Fruit fly (Drosophila melanogaster) whole organism, embryonic: ENCODE results near the gene Kmn2.

ENCODE experiments used
- ATbp ChIP-seq: fragments of 200-800 bp; sonication (Bioruptor generic); optimal IDR thresholded peaks from 2 replicates; lab custom pipeline; 2017; ENCODE audit warnings: missing biosample characterization, mild to moderate bottlenecking, missing genetic modification characterization, missing genetic modification reagents
- BtbVII ChIP-seq: fragments of 200-800 bp; sonication (Bioruptor generic); optimal IDR thresholded peaks from 3 replicates; lab custom pipeline; 2017; ENCODE audit warnings: missing biosample characterization, mild to moderate bottlenecking, missing genetic modification characterization
- CG10147 ChIP-seq: fragments of 200-800 bp; sonication (Bioruptor generic); optimal IDR thresholded peaks from 2 replicates; lab custom pipeline; 2019; ENCODE audit warnings: missing biosample characterization, mild to moderate bottlenecking, missing genetic modification characterization, moderate library complexity
- CG12071 ChIP-seq: fragments of 200-800 bp; sonication (Bioruptor generic); optimal IDR thresholded peaks from 3 replicates; lab custom pipeline; 2018; ENCODE audit warnings: missing biosample characterization, mild to moderate bottlenecking, missing genetic modification characterization
- CG1529 ChIP-seq: fragments of 200-800 bp; sonication (Bioruptor generic); optimal IDR thresholded peaks from 3 replicates; lab custom pipeline; 2018; ENCODE audit warnings: missing biosample characterization, missing genetic modification characterization
- CG15601 ChIP-seq: fragments of 200-800 bp; sonication (Bioruptor generic); optimal IDR thresholded peaks from 3 replicates; lab custom pipeline; 2019; ENCODE audit warnings: missing biosample characterization, mild to moderate bottlenecking, missing genetic modification characterization, moderate library complexity
- CG1647 ChIP-seq: fragments of 200-800 bp; sonication (Bioruptor generic); optimal IDR thresholded peaks from 3 replicates; lab custom pipeline; 2016; ENCODE audit warnings: missing biosample characterization, missing genetic modification characterization
- CG16779 ChIP-seq: fragments of 200-800 bp; sonication (Bioruptor generic); IDR thresholded peaks from 2 replicates; pipeline ENCODE4 v1.3.6; 2022; ENCODE audit warnings: missing biosample characterization, missing genetic modification characterization
- CG17186 ChIP-seq: fragments of 200-800 bp; sonication (Bioruptor generic); optimal IDR thresholded peaks from 3 replicates; lab custom pipeline; 2017; ENCODE audit warnings: missing biosample characterization, missing genetic modification reagents, missing genetic modification characterization
- CG17328 ChIP-seq: fragments of 200-800 bp; sonication (Bioruptor generic); IDR thresholded peaks from 2 replicates; pipeline ENCODE4 v1.3.6; 2022; ENCODE audit warnings: missing biosample characterization, missing genetic modification characterization
- CG1832 ChIP-seq: fragments of 200-800 bp; sonication (Bioruptor generic); optimal IDR thresholded peaks from 2 replicates; lab custom pipeline; 2017; ENCODE audit warnings: missing biosample characterization, mild to moderate bottlenecking, missing genetic modification characterization, inconsistent platforms
- CG18764 ChIP-seq: fragments of 200-800 bp; sonication (Bioruptor generic); optimal IDR thresholded peaks from 3 replicates; lab custom pipeline; 2016; ENCODE audit warnings: missing biosample characterization, missing genetic modification characterization
- CG2129 ChIP-seq: fragments of 200-800 bp; sonication (Bioruptor generic); IDR thresholded peaks from 2 replicates; pipeline ENCODE4 v1.3.6; 2022; ENCODE audit warnings: missing biosample characterization, missing genetic modification characterization; ENCODE audit not compliant: partially characterized antibody
- CG30403 ChIP-seq: fragments of 200-800 bp; sonication (Bioruptor generic); optimal IDR thresholded peaks from 3 replicates; lab custom pipeline; 2016; ENCODE audit warnings: missing biosample characterization, missing genetic modification characterization
- CG43689 ChIP-seq: fragments of 200-800 bp; sonication (Bioruptor generic); IDR thresholded peaks from 2 replicates; pipeline ENCODE4 v1.3.6; 2022; ENCODE audit warnings: missing biosample characterization, missing genetic modification characterization
- CG5180 ChIP-seq: fragments of 200-800 bp; sonication (Bioruptor generic); optimal IDR thresholded peaks from 3 replicates; lab custom pipeline; 2017; ENCODE audit warnings: missing biosample characterization, missing genetic modification characterization, mild to moderate bottlenecking, moderate library complexity, missing genetic modification reagents
- CG7745 ChIP-seq: fragments of 200-800 bp; sonication (Bioruptor generic); optimal IDR thresholded peaks from 2 replicates; lab custom pipeline; 2018; ENCODE audit warnings: missing biosample characterization, mild to moderate bottlenecking, missing genetic modification characterization, moderate library complexity
- CG7928 ChIP-seq: fragments of 200-800 bp; sonication (Bioruptor generic); optimal IDR thresholded peaks from 2 replicates; lab custom pipeline; 2017; ENCODE audit warnings: missing biosample characterization, mild to moderate bottlenecking, missing genetic modification characterization
- CG8924 ChIP-seq: fragments of 200-800 bp; optimal IDR thresholded peaks from 3 replicates; lab custom pipeline; 2019; ENCODE audit warnings: missing biosample characterization, mild to moderate bottlenecking, missing genetic modification characterization, moderate library complexity
- CG9876 ChIP-seq: fragments of 200-800 bp; sonication (Bioruptor generic); optimal IDR thresholded peaks from 2 replicates; lab custom pipeline; 2016; ENCODE audit warnings: missing biosample characterization, missing genetic modification characterization
- Camta ChIP-seq: fragments of 200-800 bp; sonication (Bioruptor generic); optimal IDR thresholded peaks from 2 replicates; lab custom pipeline; 2016; ENCODE audit warnings: missing biosample characterization, missing genetic modification characterization
- CkIIα-i1 ChIP-seq: fragments of 200-800 bp; sonication (Bioruptor generic); IDR thresholded peaks from 2 replicates; pipeline ENCODE4 v1.3.6; 2022; ENCODE audit warnings: missing biosample characterization, missing genetic modification characterization
- D19B ChIP-seq: fragments of 200-800 bp; sonication (Bioruptor generic); optimal IDR thresholded peaks from 2 replicates; lab custom pipeline; 2017; ENCODE audit warnings: missing biosample characterization, mild to moderate bottlenecking, missing genetic modification characterization
- Dfd ChIP-seq, 2 experiments: fragments of >200 bp; optimal IDR thresholded peaks; 2 replicates each; lab custom pipeline; 2017; ENCODE audit warnings: missing biosample characterization in 2 of 2, missing genetic modification characterization in 2 of 2
- Dref ChIP-seq: fragments of 200-800 bp; sonication (Bioruptor generic); IDR thresholded peaks from 2 replicates; pipeline ENCODE4 v1.3.6; 2022; ENCODE audit warnings: missing biosample characterization, missing genetic modification characterization
- Ets97D ChIP-seq: fragments of 200-800 bp; sonication (Bioruptor generic); optimal IDR thresholded peaks from 3 replicates; lab custom pipeline; 2016; ENCODE audit warnings: missing biosample characterization, missing genetic modification characterization
- Gsc ChIP-seq: fragments of 200-800 bp; sonication (Bioruptor generic); IDR thresholded peaks from 2 replicates; pipeline ENCODE4 v1.3.6; 2022; ENCODE audit warnings: missing biosample characterization, missing genetic modification characterization
- MESR4 ChIP-seq: fragments of 200-800 bp; sonication (Bioruptor generic); optimal IDR thresholded peaks from 2 replicates; lab custom pipeline; 2018; ENCODE audit warnings: missing biosample characterization, mild to moderate bottlenecking, missing genetic modification characterization, moderate library complexity
- NC2α ChIP-seq: fragments of 200-800 bp; sonication (Bioruptor generic); optimal IDR thresholded peaks from 2 replicates; lab custom pipeline; 2016; ENCODE audit warnings: missing biosample characterization, missing genetic modification characterization
- Oli ChIP-seq: fragments of 200-800 bp; sonication (Bioruptor generic); optimal IDR thresholded peaks from 2 replicates; lab custom pipeline; 2018; ENCODE audit warnings: missing biosample characterization, mild to moderate bottlenecking, missing genetic modification characterization, moderate library complexity
- PHDP ChIP-seq: fragments of 200-800 bp; sonication (Bioruptor generic); optimal IDR thresholded peaks from 3 replicates; lab custom pipeline; 2018; ENCODE audit warnings: missing biosample characterization, mild to moderate bottlenecking, missing genetic modification characterization, moderate library complexity
- Poxn ChIP-seq: fragments of 200-800 bp; sonication (Bioruptor generic); IDR thresholded peaks from 2 replicates; pipeline ENCODE4 v1.3.6; 2022; ENCODE audit warnings: missing biosample characterization, missing genetic modification characterization
- Sin3A ChIP-seq: fragments of >200 bp; optimal IDR thresholded peaks from 2 replicates; lab custom pipeline; 2018
- TFAM ChIP-seq: fragments of 200-800 bp; sonication (Bioruptor generic); optimal IDR thresholded peaks from 2 replicates; lab custom pipeline; 2017; ENCODE audit warnings: missing biosample characterization, missing genetic modification characterization, inconsistent platforms
- ara ChIP-seq: fragments of 200-800 bp; sonication (Bioruptor generic); IDR thresholded peaks from 2 replicates; pipeline ENCODE4 v1.3.6; 2022; ENCODE audit warnings: missing biosample characterization, missing genetic modification characterization
- ci ChIP-seq: fragments of 200-800 bp; sonication (Bioruptor generic); IDR thresholded peaks from 3 replicates; pipeline ENCODE4 v1.3.6; 2022; ENCODE audit warnings: missing biosample characterization, missing genetic modification characterization
- hth ChIP-seq: fragments of >200 bp; optimal IDR thresholded peaks from 2 replicates; lab custom pipeline; 2017; ENCODE audit warnings: inconsistent platforms
- ind ChIP-seq: fragments of 200-800 bp; sonication (Bioruptor generic); optimal IDR thresholded peaks from 3 replicates; lab custom pipeline; 2016; ENCODE audit warnings: missing biosample characterization, missing genetic modification characterization
- inv ChIP-seq: fragments of 200-800 bp; sonication (Bioruptor generic); IDR thresholded peaks from 2 replicates; pipeline ENCODE4 v1.3.6; 2022; ENCODE audit warnings: missing biosample characterization, missing genetic modification characterization; ENCODE audit not compliant: partially characterized antibody
- jumu ChIP-seq: fragments of 200-800 bp; sonication (Bioruptor generic); optimal IDR thresholded peaks from 3 replicates; lab custom pipeline; 2016; ENCODE audit warnings: missing biosample characterization, missing genetic modification characterization
- kay ChIP-seq: fragments of 200-800 bp; sonication (Bioruptor generic); optimal IDR thresholded peaks from 2 replicates; lab custom pipeline; 2016; ENCODE audit warnings: missing biosample characterization, missing genetic modification characterization
- klu ChIP-seq: fragments of 200-800 bp; sonication (Bioruptor generic); IDR thresholded peaks from 2 replicates; pipeline ENCODE4 v1.3.6; 2022; ENCODE audit warnings: missing biosample characterization, missing genetic modification characterization
- lbe ChIP-seq: fragments of 200-800 bp; sonication (Bioruptor generic); optimal IDR thresholded peaks from 2 replicates; lab custom pipeline; 2016; ENCODE audit warnings: missing biosample characterization, mild to moderate bottlenecking, missing genetic modification characterization
- rib ChIP-seq: fragments of 200-800 bp; sonication (Bioruptor generic); IDR thresholded peaks from 2 replicates; pipeline ENCODE4 v1.3.6; 2022; ENCODE audit warnings: missing biosample characterization, missing genetic modification characterization
- run ChIP-seq: fragments of 200-800 bp; sonication (Bioruptor generic); optimal IDR thresholded peaks from 3 replicates; lab custom pipeline; 2018; ENCODE audit warnings: missing biosample characterization, mild to moderate bottlenecking, missing genetic modification characterization
- tna ChIP-seq: fragments of 200-800 bp; sonication (Bioruptor generic); IDR thresholded peaks from 2 replicates; pipeline ENCODE4 v1.3.6; 2022; ENCODE audit warnings: missing biosample characterization, missing genetic modification characterization; ENCODE audit not compliant: partially characterized antibody
- tup ChIP-seq: fragments of 200-800 bp; sonication (Bioruptor generic); optimal IDR thresholded peaks from 2 replicates; lab custom pipeline; 2016; ENCODE audit warnings: missing biosample characterization, mild to moderate bottlenecking, missing genetic modification characterization, moderate library complexity
- vnd ChIP-seq: fragments of 200-800 bp; sonication (Bioruptor generic); IDR thresholded peaks from 3 replicates; pipeline ENCODE4 v1.3.6; 2022; ENCODE audit warnings: missing biosample characterization, missing genetic modification characterization; ENCODE audit not compliant: partially characterized antibody
- wor ChIP-seq: fragments of 200-800 bp; sonication (Bioruptor generic); IDR thresholded peaks from 2 replicates; pipeline ENCODE4 v1.3.6; 2022; ENCODE audit warnings: missing biosample characterization, missing genetic modification characterization
- zen2 ChIP-seq: fragments of 200-800 bp; sonication (Bioruptor generic); IDR thresholded peaks from 3 replicates; pipeline ENCODE4 v1.3.6; 2022; ENCODE audit warnings: missing biosample characterization, missing genetic modification characterization; ENCODE audit not compliant: partially characterized antibody
- zfh1 ChIP-seq: fragments of 200-800 bp; sonication (Bioruptor generic); IDR thresholded peaks from 3 replicates; pipeline ENCODE4 v1.3.6; 2022; ENCODE audit warnings: missing biosample characterization, missing genetic modification characterization

Kmn2 gene

dm6 chr3R:8032923-8033478 lies 31.9 kb upstream of the Kmn2 start, which contains the start of the genes CG11035 and unc-45 (continued):
- TF ChIP-seq hth (lab: Kevin White, UChicago) (no peak), CG17186 (GFP tag; lab: Kevin White, UChicago) (no peak), TFAM (GFP tag; lab: Kevin White, UChicago) (no peak), Poxn (GFP tag; lab: Robert Waterston, UW) (no peak), CG1529 (GFP tag; lab: Kevin White, UChicago) (no peak), CG8924 (tag; lab: Kevin White, UChicago) (peak; percentile 18), CG30403 (GFP tag; lab: Kevin White, UChicago) (peak; percentile 34), ara (no peak), NC2α (GFP tag; lab: Kevin White, UChicago) (no peak), PHDP (tag; lab: Kevin White, UChicago) (peak; percentile 44), tna (GFP tag; lab: Robert Waterston, UW) (no peak; the same call in 1 of the 2 replicates), CG1832 (no peak), jumu (GFP tag; lab: Kevin White, UChicago) (no peak), CG12071 (GFP tag; lab: Kevin White, UChicago) (no peak), CG7928 (peak; percentile 2), Dfd (GFP tag; optimal IDR thresholded peaks at IDR 0.05; lab: Kevin White, UChicago) (no peak), vnd (GFP tag; lab: Robert Waterston, UW) (peak; percentile 61; the same call in 2 of the 3 replicates), zen2 (no peak; the same call in 2 of the 3 replicates), Sin3A (peak; percentile 51), CG15601 (peak; percentile 32), wor (GFP tag; lab: Robert Waterston, UW) (no peak), inv (peak; percentile 58; the same call in 1 of the 2 replicates), ind (peak; percentile 47), ATbp (GFP tag; lab: Kevin White, UChicago) (no peak), CG10147 (peak; percentile 51), CG9876 (GFP tag; lab: Kevin White, UChicago) (no peak), Gsc (GFP tag; lab: Robert Waterston, UW) (no peak), CG5180 (no peak), Dref (peak; percentile 82), D19B (GFP tag; lab: Kevin White, UChicago) (no peak), CG7745 (tag; lab: Kevin White, UChicago) (no peak), CG16779 (GFP tag; lab: Robert Waterston, UW) (no peak), run (tag; lab: Kevin White, UChicago) (no peak), CG18764 (GFP tag; lab: Kevin White, UChicago) (peak; percentile 26), MESR4 (GFP tag; lab: Kevin White, UChicago) (no peak), zfh1 (no peak), Oli (tag; lab: Kevin White, UChicago) (no peak), CG1647 (GFP tag; lab: Kevin White, UChicago) (no peak), CkIIα-i1 (GFP tag; lab: Robert Waterston, UW) (no peak), CG43689 (GFP tag; lab: Robert Waterston, UW) (no peak), ci (GFP tag; lab: Robert Waterston, UW) (no peak), CG17328 (GFP tag; lab: Robert Waterston, UW) (no peak), tup (no peak), kay (peak; percentile 70), CG2129 (GFP tag; lab: Robert Waterston, UW) (peak; percentile 45; the same call in 1 of the 2 replicates), rib (no peak), Ets97D (GFP tag; lab: Kevin White, UChicago) (peak; percentile 29), klu (peak; percentile 38; the same call in 1 of the 2 replicates), lbe (GFP tag; lab: Kevin White, UChicago) (peak; percentile 65), BtbVII (GFP tag; lab: Kevin White, UChicago) (no peak), Camta (GFP tag; lab: Kevin White, UChicago) (peak; percentile 72)
